Worm (Caenorhabditis elegans): ENCODE data around the gene taf-6.2.

DNA sequence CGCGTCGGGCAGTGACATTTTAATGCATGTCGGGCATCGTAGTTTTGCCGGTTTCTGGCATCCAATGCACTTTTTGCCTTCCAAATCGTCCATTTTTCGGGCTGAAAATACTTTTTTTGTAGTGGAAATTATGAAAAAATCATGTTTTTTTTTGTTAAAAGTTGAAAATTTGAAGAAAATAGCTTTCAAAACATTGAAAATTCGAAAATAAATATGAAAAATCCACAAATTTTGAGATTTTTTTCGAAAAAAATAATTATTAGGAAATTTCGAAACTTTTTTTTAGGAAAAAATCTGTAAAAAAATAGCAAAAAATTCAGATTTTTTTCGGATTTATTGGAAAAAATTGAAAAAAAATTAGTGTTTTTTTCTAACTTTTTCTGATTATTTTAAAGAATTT, 7.8 kb downstream of the taf-6.2 start, which contains the start of gene map-1:
- TF ChIP-seq dpl-1 (GFP tag; optimal IDR thresholded peaks at IDR 0.05) (no peak), F23B12.7 (tag; optimal IDR thresholded peaks at IDR 0.05; ENCODE audit: insufficient read depth) (no peak), zfh-2 (GFP tag; conservative IDR thresholded peaks at IDR 0.05) (no peak), rec-8 (tag; optimal IDR thresholded peaks at IDR 0.05) (no peak), pha-4 (tag; optimal IDR thresholded peaks at IDR 0.05) (no peak), ceh-91 (GFP tag; IDR thresholded peaks at IDR 0.05) (no peak), lin-54 (GFP tag; optimal IDR thresholded peaks at IDR 0.05) (no peak), mes-4 (tag; optimal IDR thresholded peaks at IDR 0.05) (no peak), athp-1 (tag; optimal IDR thresholded peaks at IDR 0.05) (no peak), unc-62 (GFP tag; optimal IDR thresholded peaks at IDR 0.05) (no peak), snpc-4 (GFP tag; optimal IDR thresholded peaks at IDR 0.05) (no peak), snpc-4 (tag; optimal IDR thresholded peaks at IDR 0.05) (no peak), lin-26 (GFP tag; IDR thresholded peaks at IDR 0.05) (no peak), madf-10 (tag; optimal IDR thresholded peaks at IDR 0.05) (no peak), madf-8 (GFP tag; conservative IDR thresholded peaks at IDR 0.05) (no peak)

All from whole organism, young adult.